Fruit fly (Drosophila melanogaster): ENCODE results near the gene CG17328.

dm6 chr2L:16261576-16262217, 38.0 kb upstream of the CG17328 start, which contains the start of the genes twe and CG4935:
- TF ChIP-seq Blimp-1 (GFP tag; optimal IDR thresholded peaks at IDR 0.05): no peak
- TF ChIP-seq CG6276 (GFP tag; optimal IDR thresholded peaks at IDR 0.05): no peak
- TF ChIP-seq CG31627 (GFP tag; optimal IDR thresholded peaks at IDR 0.05): no peak
- peak; percentile 42 for TF ChIP-seq OdsH (GFP tag; optimal IDR thresholded peaks at IDR 0.05)
- TF ChIP-seq svp (GFP tag): no peak
- TF ChIP-seq CG16779 (tag; optimal IDR thresholded peaks at IDR 0.05): no peak
- no peak for TF ChIP-seq CG15336 (GFP tag; IDR thresholded peaks at IDR 0.05)
- no peak for TF ChIP-seq Eip93F (GFP tag; optimal IDR thresholded peaks at IDR 0.05)
